Fruit fly (Drosophila melanogaster) whole organism, embryonic: Measurements from ENCODE around the gene scpr-A.

Experiments used
- Blimp-1 ChIP-seq: fragments of 200-800 bp; sonication (Bioruptor generic); optimal IDR thresholded peaks from 3 replicates; lab custom pipeline; 2018; ENCODE audit warnings: missing biosample characterization, missing genetic modification characterization, mild to moderate bottlenecking, moderate library complexity, missing genetic modification reagents
- C15 ChIP-seq: fragments of 200-800 bp; sonication (Bioruptor generic); IDR thresholded peaks from 3 replicates; pipeline ENCODE4 v1.3.6; 2022; ENCODE audit warnings: missing biosample characterization, missing genetic modification characterization
- CG1024 ChIP-seq: fragments of 200-800 bp; sonication (Bioruptor generic); IDR thresholded peaks from 2 replicates; pipeline ENCODE4 v1.3.6; 2022; ENCODE audit warnings: missing biosample characterization, missing genetic modification characterization
- CG10654 ChIP-seq: fragments of 200-800 bp; sonication (Bioruptor generic); optimal IDR thresholded peaks from 2 replicates; lab custom pipeline; 2016; ENCODE audit warnings: missing biosample characterization, missing genetic modification characterization
- CG11560 ChIP-seq: fragments of 200-800 bp; sonication (Bioruptor generic); IDR thresholded peaks from 3 replicates; pipeline ENCODE4 v1.3.6; 2022; ENCODE audit warnings: missing biosample characterization, missing genetic modification characterization
- CG12104 ChIP-seq: fragments of 200-800 bp; sonication (Bioruptor generic); optimal IDR thresholded peaks from 3 replicates; lab custom pipeline; 2016; ENCODE audit warnings: missing biosample characterization, missing genetic modification characterization
- CG14860 ChIP-seq: fragments of 200-800 bp; sonication (Bioruptor generic); IDR thresholded peaks from 3 replicates; pipeline ENCODE4 v1.3.6; 2022; ENCODE audit warnings: missing biosample characterization, missing genetic modification characterization; ENCODE audit not compliant: partially characterized antibody
- CG17328 ChIP-seq: fragments of 200-800 bp; sonication (Bioruptor generic); IDR thresholded peaks from 2 replicates; pipeline ENCODE4 v1.3.6; 2022; ENCODE audit warnings: missing biosample characterization, missing genetic modification characterization
- CG17359 ChIP-seq: fragments of 200-800 bp; sonication (Bioruptor generic); optimal IDR thresholded peaks from 3 replicates; lab custom pipeline; 2018; ENCODE audit warnings: missing biosample characterization, mild to moderate bottlenecking, missing genetic modification characterization, moderate library complexity
- CG2116 ChIP-seq: fragments of 200-800 bp; sonication (Bioruptor generic); optimal IDR thresholded peaks from 3 replicates; lab custom pipeline; 2018; ENCODE audit warnings: missing biosample characterization, mild to moderate bottlenecking, missing genetic modification characterization
- CG2678 ChIP-seq: fragments of 200-800 bp; sonication (Bioruptor generic); optimal IDR thresholded peaks from 3 replicates; lab custom pipeline; 2019; ENCODE audit warnings: missing biosample characterization, mild to moderate bottlenecking, missing genetic modification characterization, moderate library complexity
- CG3065 ChIP-seq: fragments of 200-800 bp; sonication (Bioruptor generic); optimal IDR thresholded peaks from 2 replicates; lab custom pipeline; 2016; ENCODE audit warnings: missing biosample characterization, missing genetic modification characterization
- CG6175 ChIP-seq: fragments of 200-800 bp; sonication (Bioruptor generic); IDR thresholded peaks from 3 replicates; pipeline ENCODE4 v1.3.6; 2022; ENCODE audit warnings: missing biosample characterization, missing genetic modification characterization
- CG6791 ChIP-seq: fragments of 200-800 bp; sonication (Bioruptor generic); IDR thresholded peaks from 3 replicates; pipeline ENCODE4 v1.3.6; 2022; ENCODE audit warnings: missing biosample characterization, missing genetic modification characterization; ENCODE audit not compliant: partially characterized antibody
- CG7928 ChIP-seq: fragments of 200-800 bp; sonication (Bioruptor generic); optimal IDR thresholded peaks from 2 replicates; lab custom pipeline; 2017; ENCODE audit warnings: missing biosample characterization, mild to moderate bottlenecking, missing genetic modification characterization
- CG8765 ChIP-seq: fragments of 200-800 bp; sonication (Bioruptor generic); IDR thresholded peaks from 2 replicates; pipeline ENCODE4 v1.3.6; 2022; ENCODE audit warnings: missing biosample characterization, missing genetic modification characterization
- CG8924 ChIP-seq: fragments of 200-800 bp; optimal IDR thresholded peaks from 3 replicates; lab custom pipeline; 2019; ENCODE audit warnings: missing biosample characterization, mild to moderate bottlenecking, missing genetic modification characterization, moderate library complexity
- CG9609 ChIP-seq: fragments of 200-800 bp; sonication (Bioruptor generic); optimal IDR thresholded peaks from 3 replicates; lab custom pipeline; 2016; ENCODE audit warnings: missing biosample characterization, missing genetic modification characterization
- CG9727 ChIP-seq: fragments of 200-800 bp; sonication (Bioruptor generic); optimal IDR thresholded peaks from 3 replicates; lab custom pipeline; 2017; ENCODE audit warnings: missing biosample characterization, mild to moderate bottlenecking, missing genetic modification characterization
- Chrac-16 ChIP-seq: fragments of 200-800 bp; sonication (Bioruptor generic); optimal IDR thresholded peaks from 3 replicates; lab custom pipeline; 2016; ENCODE audit warnings: missing biosample characterization, missing genetic modification characterization
- Jarid2 ChIP-seq: fragments of 200-800 bp; sonication (Bioruptor generic); optimal IDR thresholded peaks from 3 replicates; lab custom pipeline; 2017; ENCODE audit warnings: mild to moderate bottlenecking, missing biosample characterization, missing genetic modification reagents, missing genetic modification characterization
- Lim3 ChIP-seq: fragments of 200-800 bp; sonication (Bioruptor generic); IDR thresholded peaks from 2 replicates; pipeline ENCODE4 v1.3.6; 2022; ENCODE audit warnings: missing biosample characterization, missing genetic modification characterization
- NC2α ChIP-seq: fragments of 200-800 bp; sonication (Bioruptor generic); optimal IDR thresholded peaks from 2 replicates; lab custom pipeline; 2016; ENCODE audit warnings: missing biosample characterization, missing genetic modification characterization
- Nf-YA ChIP-seq: fragments of 200-800 bp; sonication (Bioruptor generic); IDR thresholded peaks from 2 replicates; pipeline ENCODE4 v1.3.6; 2022; ENCODE audit warnings: missing biosample characterization, missing genetic modification characterization
- TFAM ChIP-seq: fragments of 200-800 bp; sonication (Bioruptor generic); optimal IDR thresholded peaks from 2 replicates; lab custom pipeline; 2017; ENCODE audit warnings: missing biosample characterization, missing genetic modification characterization, inconsistent platforms
- YL-1 ChIP-seq: fragments of 200-800 bp; sonication (Bioruptor generic); optimal IDR thresholded peaks from 3 replicates; lab custom pipeline; 2017; ENCODE audit warnings: missing biosample characterization, mild to moderate bottlenecking, missing genetic modification characterization
- ara ChIP-seq: fragments of 200-800 bp; sonication (Bioruptor generic); IDR thresholded peaks from 2 replicates; pipeline ENCODE4 v1.3.6; 2022; ENCODE audit warnings: missing biosample characterization, missing genetic modification characterization
- ash1 ChIP-seq: fragments of 200-800 bp; sonication (Bioruptor generic); optimal IDR thresholded peaks from 2 replicates; lab custom pipeline; 2018; ENCODE audit warnings: missing biosample characterization, mild to moderate bottlenecking, missing genetic modification characterization
- btn ChIP-seq: fragments of 200-800 bp; sonication (Bioruptor generic); optimal IDR thresholded peaks from 2 replicates; lab custom pipeline; 2016; ENCODE audit warnings: missing biosample characterization, missing genetic modification characterization
- dati ChIP-seq: fragments of 200-800 bp; sonication (Bioruptor generic); IDR thresholded peaks from 2 replicates; pipeline ENCODE4 v1.3.6; 2022; ENCODE audit warnings: missing biosample characterization, missing genetic modification characterization
- dm ChIP-seq: fragments of 200-800 bp; sonication (Bioruptor generic); optimal IDR thresholded peaks from 3 replicates; lab custom pipeline; 2016; ENCODE audit warnings: missing biosample characterization, missing genetic modification characterization
- fd96Cb ChIP-seq: fragments of 200-800 bp; sonication (Bioruptor generic); optimal IDR thresholded peaks from 2 replicates; lab custom pipeline; 2018; ENCODE audit warnings: missing biosample characterization, mild to moderate bottlenecking, missing genetic modification characterization, moderate library complexity
- gce ChIP-seq: fragments of 200-800 bp; sonication (Bioruptor generic); IDR thresholded peaks from 3 replicates; pipeline ENCODE4 v1.3.6; 2022; ENCODE audit warnings: missing biosample characterization, missing genetic modification characterization
- gem ChIP-seq: fragments of 200-800 bp; sonication (Bioruptor generic); optimal IDR thresholded peaks from 2 replicates; lab custom pipeline; 2019; ENCODE audit warnings: missing biosample characterization, mild to moderate bottlenecking, missing genetic modification characterization, moderate library complexity
- jumu ChIP-seq: fragments of 200-800 bp; sonication (Bioruptor generic); optimal IDR thresholded peaks from 3 replicates; lab custom pipeline; 2016; ENCODE audit warnings: missing biosample characterization, missing genetic modification characterization
- klu ChIP-seq: fragments of 200-800 bp; sonication (Bioruptor generic); IDR thresholded peaks from 2 replicates; pipeline ENCODE4 v1.3.6; 2022; ENCODE audit warnings: missing biosample characterization, missing genetic modification characterization
- lilli ChIP-seq: fragments of 200-800 bp; sonication (Bioruptor generic); optimal IDR thresholded peaks from 3 replicates; lab custom pipeline; 2016; ENCODE audit warnings: missing biosample characterization, missing genetic modification characterization
- maf-S ChIP-seq: fragments of 200-800 bp; sonication (Bioruptor generic); optimal IDR thresholded peaks from 2 replicates; lab custom pipeline; 2016; ENCODE audit warnings: missing biosample characterization, missing genetic modification characterization
- mam ChIP-seq: fragments of 200-800 bp; sonication (Bioruptor generic); optimal IDR thresholded peaks from 3 replicates; lab custom pipeline; 2016; ENCODE audit warnings: missing biosample characterization, missing genetic modification characterization
- nerfin-1 ChIP-seq: fragments of 200-800 bp; sonication (Bioruptor generic); optimal IDR thresholded peaks from 3 replicates; lab custom pipeline; 2019; ENCODE audit warnings: missing biosample characterization, mild to moderate bottlenecking, missing genetic modification characterization, moderate library complexity
- nerfin-2 ChIP-seq: fragments of 200-800 bp; sonication (Bioruptor generic); IDR thresholded peaks from 2 replicates; pipeline ENCODE4 v1.3.6; 2022; ENCODE audit warnings: missing biosample characterization, missing genetic modification characterization; ENCODE audit not compliant: partially characterized antibody
- pb ChIP-seq: fragments of 200-800 bp; sonication (Bioruptor generic); optimal IDR thresholded peaks from 3 replicates; lab custom pipeline; 2016; ENCODE audit warnings: missing biosample characterization, missing genetic modification characterization
- prd ChIP-seq, 3 experiments: fragments of >200 bp in 2 of 3; fragments of 200-800 bp in 1 of 3; sonication (Bioruptor generic) in 1 of 3; optimal IDR thresholded peaks in 2 of 3; IDR thresholded peaks in 1 of 3; 2 replicates in 2 of 3; 3 replicates in 1 of 3; pipeline versions ENCODE4 v1.3.6 to Lab custom; 2017 to 2022; ENCODE audit warnings: missing biosample characterization in 1 of 3, missing genetic modification characterization in 1 of 3
- ro ChIP-seq: fragments of 200-800 bp; sonication (Bioruptor generic); IDR thresholded peaks from 2 replicates; pipeline ENCODE4 v1.3.6; 2022; ENCODE audit warnings: missing biosample characterization, missing genetic modification characterization
- sd ChIP-seq: fragments of 200-800 bp; sonication (Bioruptor generic); optimal IDR thresholded peaks from 3 replicates; lab custom pipeline; 2018; ENCODE audit warnings: missing biosample characterization, mild to moderate bottlenecking, missing genetic modification characterization, moderate library complexity
- stc ChIP-seq: fragments of 200-800 bp; sonication (Bioruptor generic); IDR thresholded peaks from 2 replicates; pipeline ENCODE4 v1.3.6; 2022; ENCODE audit warnings: missing biosample characterization, missing genetic modification characterization
- tin ChIP-seq: fragments of 200-800 bp; sonication (Bioruptor generic); optimal IDR thresholded peaks from 3 replicates; lab custom pipeline; 2016; ENCODE audit warnings: missing biosample characterization, missing genetic modification characterization
- trh ChIP-seq: fragments of 200-800 bp; sonication (Bioruptor generic); optimal IDR thresholded peaks from 2 replicates; lab custom pipeline; 2016; ENCODE audit warnings: missing biosample characterization, missing genetic modification characterization
- vfl ChIP-seq: fragments of 200-800 bp; sonication (Bioruptor generic); optimal IDR thresholded peaks from 2 replicates; lab custom pipeline; 2016; ENCODE audit warnings: missing biosample characterization, missing genetic modification characterization
- wek ChIP-seq: fragments of 200-800 bp; sonication (Bioruptor generic); optimal IDR thresholded peaks from 3 replicates; lab custom pipeline; 2018; ENCODE audit warnings: missing biosample characterization, mild to moderate bottlenecking, missing genetic modification characterization, moderate library complexity
- zfh1 ChIP-seq: fragments of 200-800 bp; sonication (Bioruptor generic); IDR thresholded peaks from 3 replicates; pipeline ENCODE4 v1.3.6; 2022; ENCODE audit warnings: missing biosample characterization, missing genetic modification characterization

Gene scpr-A

dm6 chr3R:11214449-11214950 is 26.5 kb upstream of the scpr-A start, which contains the start of gene ZnT86D (continued):
- TF ChIP-seq C15 (GFP tag; lab: Robert Waterston, UW) (no peak), pb (GFP tag; lab: Kevin White, UChicago) (peak; percentile 48), CG10654 (peak; percentile 39), NC2α (GFP tag; lab: Kevin White, UChicago) (no peak), tin (peak; percentile 51), lilli (peak; percentile 63), CG7928 (no peak), CG3065 (GFP tag; lab: Kevin White, UChicago) (no peak), maf-S (GFP tag; lab: Kevin White, UChicago) (peak; percentile 11), jumu (GFP tag; lab: Kevin White, UChicago) (peak; percentile 53), gce (GFP tag; lab: Robert Waterston, UW) (no peak), CG14860 (GFP tag; lab: Robert Waterston, UW) (no peak), Nf-YA (no peak), Blimp-1 (peak; percentile 43), Lim3 (GFP tag; lab: Robert Waterston, UW) (no peak), Jarid2 (GFP tag; lab: Kevin White, UChicago) (no peak), CG17359 (tag; lab: Kevin White, UChicago) (peak; percentile 51), dm (GFP tag; lab: Kevin White, UChicago) (peak; percentile 21), CG8924 (peak; percentile 69), nerfin-1 (tag; lab: Kevin White, UChicago) (peak; percentile 49), CG6791 (GFP tag; lab: Robert Waterston, UW) (no peak), vfl (GFP tag; lab: Kevin White, UChicago) (no peak), dati (GFP tag; lab: Robert Waterston, UW) (no peak), CG11560 (tag; lab: Robert Waterston, UW) (no peak), zfh1 (GFP tag; lab: Robert Waterston, UW) (no peak), ash1 (GFP tag; lab: Kevin White, UChicago) (no peak), trh (no peak), prd (optimal IDR thresholded peaks at IDR 0.05; lab: Kevin White, UChicago) (no peak), prd (GFP tag; IDR thresholded peaks at IDR 0.05; lab: Robert Waterston, UW) (peak; percentile 69), CG2116 (GFP tag; lab: Kevin White, UChicago) (no peak), mam (peak; percentile 60), CG1024 (no peak), CG17328 (GFP tag; lab: Robert Waterston, UW) (no peak), CG9727 (GFP tag; lab: Kevin White, UChicago) (peak; percentile 55), stc (GFP tag; lab: Robert Waterston, UW) (no peak), sd (tag; lab: Kevin White, UChicago) (peak; percentile 55), gem (tag; lab: Kevin White, UChicago) (peak; percentile 78), fd96Cb (peak; percentile 37), ro (GFP tag; lab: Robert Waterston, UW) (no peak), wek (no peak), btn (GFP tag; lab: Kevin White, UChicago) (no peak), Chrac-16 (peak; percentile 33), TFAM (GFP tag; lab: Kevin White, UChicago) (no peak), CG6175 (GFP tag; lab: Robert Waterston, UW) (no peak), ara (GFP tag; lab: Robert Waterston, UW) (0 out of 2 replicates have a peak, but pooled peaks have one; percentile 8), CG12104 (GFP tag; lab: Kevin White, UChicago) (peak; percentile 20), YL-1 (GFP tag; lab: Kevin White, UChicago) (peak; percentile 80), CG2678 (tag; lab: Kevin White, UChicago) (peak; percentile 83), nerfin-2 (GFP tag; lab: Robert Waterston, UW) (no peak), CG9609 (GFP tag; lab: Kevin White, UChicago) (peak; percentile 38), CG8765 (GFP tag; lab: Robert Waterston, UW) (no peak), klu (peak; percentile 57; the same call in 1 of the 2 replicates)
